Fruit fly (Drosophila melanogaster) whole organism, embryonic: ENCODE results near the gene SMC5.

Experiments used
- Bdp1 ChIP-seq: fragments of 200-800 bp; sonication (Bioruptor generic); optimal IDR thresholded peaks from 3 replicates; lab custom pipeline; 2016; ENCODE audit warnings: missing biosample characterization, missing genetic modification characterization
- CG10462 ChIP-seq: fragments of 200-800 bp; sonication (Bioruptor generic); optimal IDR thresholded peaks from 2 replicates; lab custom pipeline; 2016; ENCODE audit warnings: missing biosample characterization, missing genetic modification characterization
- CG11695 ChIP-seq: fragments of 200-800 bp; sonication (Bioruptor generic); IDR thresholded peaks from 3 replicates; pipeline ENCODE4 v1.3.6; 2022; ENCODE audit warnings: missing biosample characterization, missing genetic modification characterization
- CG12299 ChIP-seq: fragments of 200-800 bp; sonication (Bioruptor generic); optimal IDR thresholded peaks from 2 replicates; lab custom pipeline; 2018; ENCODE audit warnings: missing biosample characterization, mild to moderate bottlenecking, missing genetic modification characterization
- CG13123 ChIP-seq: fragments of 200-800 bp; sonication (Bioruptor generic); optimal IDR thresholded peaks from 2 replicates; lab custom pipeline; 2016; ENCODE audit warnings: missing biosample characterization, missing genetic modification characterization
- CG13624 ChIP-seq: fragments of 200-800 bp; sonication (Bioruptor generic); optimal IDR thresholded peaks from 2 replicates; lab custom pipeline; 2016; ENCODE audit warnings: missing biosample characterization, missing genetic modification characterization
- CG14014 ChIP-seq: fragments of 200-800 bp; sonication (Bioruptor generic); IDR thresholded peaks from 2 replicates; pipeline ENCODE4 v1.3.6; 2022; ENCODE audit warnings: missing biosample characterization, missing genetic modification characterization
- CG1529 ChIP-seq: fragments of 200-800 bp; sonication (Bioruptor generic); optimal IDR thresholded peaks from 3 replicates; lab custom pipeline; 2018; ENCODE audit warnings: missing biosample characterization, missing genetic modification characterization
- CG15479 ChIP-seq: fragments of 200-800 bp; sonication (Bioruptor generic); optimal IDR thresholded peaks from 3 replicates; lab custom pipeline; 2019; ENCODE audit warnings: missing biosample characterization, mild to moderate bottlenecking, missing genetic modification characterization, moderate library complexity
- CG1647 ChIP-seq: fragments of 200-800 bp; sonication (Bioruptor generic); optimal IDR thresholded peaks from 3 replicates; lab custom pipeline; 2016; ENCODE audit warnings: missing biosample characterization, missing genetic modification characterization
- CG17328 ChIP-seq: fragments of 200-800 bp; sonication (Bioruptor generic); IDR thresholded peaks from 2 replicates; pipeline ENCODE4 v1.3.6; 2022; ENCODE audit warnings: missing biosample characterization, missing genetic modification characterization
- CG17568 ChIP-seq: fragments of 200-800 bp; sonication (Bioruptor generic); optimal IDR thresholded peaks from 2 replicates; lab custom pipeline; 2018; ENCODE audit warnings: missing biosample characterization, mild to moderate bottlenecking, missing genetic modification characterization, moderate library complexity
- CG1832 ChIP-seq: fragments of 200-800 bp; sonication (Bioruptor generic); optimal IDR thresholded peaks from 2 replicates; lab custom pipeline; 2017; ENCODE audit warnings: missing biosample characterization, mild to moderate bottlenecking, missing genetic modification characterization, inconsistent platforms
- CG18619 ChIP-seq: fragments of 200-800 bp; sonication (Bioruptor generic); optimal IDR thresholded peaks from 3 replicates; lab custom pipeline; 2017; ENCODE audit warnings: missing biosample characterization, mild to moderate bottlenecking, missing genetic modification characterization
- CG2678 ChIP-seq: fragments of 200-800 bp; sonication (Bioruptor generic); optimal IDR thresholded peaks from 3 replicates; lab custom pipeline; 2019; ENCODE audit warnings: missing biosample characterization, mild to moderate bottlenecking, missing genetic modification characterization, moderate library complexity
- CG30403 ChIP-seq: fragments of 200-800 bp; sonication (Bioruptor generic); optimal IDR thresholded peaks from 3 replicates; lab custom pipeline; 2016; ENCODE audit warnings: missing biosample characterization, missing genetic modification characterization
- CG31365 ChIP-seq: fragments of 200-800 bp; sonication (Bioruptor generic); optimal IDR thresholded peaks from 2 replicates; lab custom pipeline; 2018; ENCODE audit warnings: missing biosample characterization, mild to moderate bottlenecking, missing genetic modification characterization
- CG4617 ChIP-seq: fragments of 200-800 bp; sonication (Bioruptor generic); optimal IDR thresholded peaks from 3 replicates; lab custom pipeline; 2016; ENCODE audit warnings: missing biosample characterization, missing genetic modification characterization, borderline replicate concordance
- CG4730 ChIP-seq: fragments of 200-800 bp; sonication (Bioruptor generic); IDR thresholded peaks from 2 replicates; pipeline ENCODE4 v1.3.6; 2022; ENCODE audit warnings: missing biosample characterization, missing genetic modification characterization
- CG6765 ChIP-seq: fragments of 200-800 bp; sonication (Bioruptor generic); optimal IDR thresholded peaks from 3 replicates; lab custom pipeline; 2017; ENCODE audit warnings: missing biosample characterization, mild to moderate bottlenecking, missing genetic modification characterization
- CG6813 ChIP-seq: fragments of 200-800 bp; sonication (Bioruptor generic); optimal IDR thresholded peaks from 2 replicates; lab custom pipeline; 2017; ENCODE audit warnings: missing biosample characterization, missing genetic modification characterization, mild to moderate bottlenecking, moderate library complexity, missing genetic modification reagents
- CG7357 ChIP-seq: fragments of 200-800 bp; sonication (Bioruptor generic); IDR thresholded peaks from 3 replicates; pipeline ENCODE4 v1.3.6; 2022; ENCODE audit warnings: missing biosample characterization, missing genetic modification characterization
- CG7556 ChIP-seq: fragments of 200-800 bp; sonication (Bioruptor generic); optimal IDR thresholded peaks from 2 replicates; lab custom pipeline; 2017; ENCODE audit warnings: missing biosample characterization, mild to moderate bottlenecking, missing genetic modification characterization
- CG7786 ChIP-seq: fragments of 200-800 bp; sonication (Bioruptor generic); optimal IDR thresholded peaks from 2 replicates; lab custom pipeline; 2016; ENCODE audit warnings: missing biosample characterization, missing genetic modification characterization
- CG7928 ChIP-seq: fragments of 200-800 bp; sonication (Bioruptor generic); optimal IDR thresholded peaks from 2 replicates; lab custom pipeline; 2017; ENCODE audit warnings: missing biosample characterization, mild to moderate bottlenecking, missing genetic modification characterization
- CG8281 ChIP-seq: fragments of 200-800 bp; sonication (Bioruptor generic); optimal IDR thresholded peaks from 2 replicates; lab custom pipeline; 2018; ENCODE audit warnings: missing biosample characterization, mild to moderate bottlenecking, missing genetic modification characterization, moderate library complexity
- CG9215 ChIP-seq: fragments of 200-800 bp; sonication (Bioruptor generic); IDR thresholded peaks from 2 replicates; pipeline ENCODE4 v1.3.6; 2022; ENCODE audit warnings: missing biosample characterization, missing genetic modification characterization
- CG9817 ChIP-seq: fragments of 200-800 bp; sonication (Bioruptor generic); optimal IDR thresholded peaks from 2 replicates; lab custom pipeline; 2018; ENCODE audit warnings: missing biosample characterization, mild to moderate bottlenecking, missing genetic modification characterization, moderate library complexity
- CG9932 ChIP-seq: fragments of 200-800 bp; sonication (Bioruptor generic); IDR thresholded peaks from 2 replicates; pipeline ENCODE4 v1.3.6; 2022; ENCODE audit warnings: missing biosample characterization, missing genetic modification characterization
- Lim3 ChIP-seq: fragments of 200-800 bp; sonication (Bioruptor generic); IDR thresholded peaks from 2 replicates; pipeline ENCODE4 v1.3.6; 2022; ENCODE audit warnings: missing biosample characterization, missing genetic modification characterization
- NC2α ChIP-seq: fragments of 200-800 bp; sonication (Bioruptor generic); optimal IDR thresholded peaks from 2 replicates; lab custom pipeline; 2016; ENCODE audit warnings: missing biosample characterization, missing genetic modification characterization
- Nf-YA ChIP-seq: fragments of 200-800 bp; sonication (Bioruptor generic); IDR thresholded peaks from 2 replicates; pipeline ENCODE4 v1.3.6; 2022; ENCODE audit warnings: missing biosample characterization, missing genetic modification characterization
- Oli ChIP-seq: fragments of 200-800 bp; sonication (Bioruptor generic); optimal IDR thresholded peaks from 2 replicates; lab custom pipeline; 2018; ENCODE audit warnings: missing biosample characterization, mild to moderate bottlenecking, missing genetic modification characterization, moderate library complexity
- Pdp1 ChIP-seq, 2 experiments: fragments of 200-800 bp; sonication (Bioruptor generic); optimal IDR thresholded peaks; 3 replicates each; lab custom pipeline; 2016; ENCODE audit warnings: missing biosample characterization in 2 of 2, missing genetic modification characterization in 2 of 2, mild to moderate bottlenecking in 1 of 2, moderate library complexity in 1 of 2
- Sry-β ChIP-seq: fragments of 200-800 bp; sonication (Bioruptor generic); optimal IDR thresholded peaks from 2 replicates; lab custom pipeline; 2018; ENCODE audit warnings: missing biosample characterization, mild to moderate bottlenecking, missing genetic modification characterization, moderate library complexity
- dmrt11E ChIP-seq: fragments of 200-800 bp; sonication (Bioruptor generic); optimal IDR thresholded peaks from 3 replicates; lab custom pipeline; 2018; ENCODE audit warnings: missing biosample characterization, mild to moderate bottlenecking, missing genetic modification characterization, moderate library complexity
- eve ChIP-seq, 2 experiments: fragments of >200 bp; optimal IDR thresholded peaks; 2 replicates each; lab custom pipeline; 2017; ENCODE audit warnings: missing biosample characterization in 2 of 2, missing genetic modification characterization in 2 of 2
- kay ChIP-seq: fragments of 200-800 bp; sonication (Bioruptor generic); optimal IDR thresholded peaks from 2 replicates; lab custom pipeline; 2016; ENCODE audit warnings: missing biosample characterization, missing genetic modification characterization
- klu ChIP-seq: fragments of 200-800 bp; sonication (Bioruptor generic); IDR thresholded peaks from 2 replicates; pipeline ENCODE4 v1.3.6; 2022; ENCODE audit warnings: missing biosample characterization, missing genetic modification characterization
- mirr ChIP-seq: fragments of 200-800 bp; sonication (Bioruptor generic); optimal IDR thresholded peaks from 3 replicates; lab custom pipeline; 2018; ENCODE audit warnings: missing biosample characterization, mild to moderate bottlenecking, missing genetic modification characterization
- nom ChIP-seq: fragments of 200-800 bp; sonication (Bioruptor generic); optimal IDR thresholded peaks from 2 replicates; lab custom pipeline; 2017; ENCODE audit warnings: missing biosample characterization, missing genetic modification characterization, mild to moderate bottlenecking, moderate library complexity, missing genetic modification reagents
- rib ChIP-seq: fragments of 200-800 bp; sonication (Bioruptor generic); IDR thresholded peaks from 2 replicates; pipeline ENCODE4 v1.3.6; 2022; ENCODE audit warnings: missing biosample characterization, missing genetic modification characterization
- ro ChIP-seq: fragments of 200-800 bp; sonication (Bioruptor generic); IDR thresholded peaks from 2 replicates; pipeline ENCODE4 v1.3.6; 2022; ENCODE audit warnings: missing biosample characterization, missing genetic modification characterization
- sd ChIP-seq: fragments of 200-800 bp; sonication (Bioruptor generic); optimal IDR thresholded peaks from 3 replicates; lab custom pipeline; 2018; ENCODE audit warnings: missing biosample characterization, mild to moderate bottlenecking, missing genetic modification characterization, moderate library complexity
- sqz ChIP-seq: fragments of 200-800 bp; sonication (Bioruptor generic); optimal IDR thresholded peaks from 3 replicates; lab custom pipeline; 2018; ENCODE audit warnings: missing biosample characterization, mild to moderate bottlenecking, missing genetic modification characterization
- toy ChIP-seq: fragments of 200-800 bp; sonication (Bioruptor generic); IDR thresholded peaks from 2 replicates; pipeline ENCODE4 v1.3.6; 2022; ENCODE audit warnings: missing biosample characterization, missing genetic modification characterization
- trem ChIP-seq: fragments of 200-800 bp; optimal IDR thresholded peaks from 3 replicates; lab custom pipeline; 2019; ENCODE audit warnings: missing biosample characterization, mild to moderate bottlenecking, missing genetic modification characterization, moderate library complexity
- zfh1 ChIP-seq: fragments of 200-800 bp; sonication (Bioruptor generic); IDR thresholded peaks from 3 replicates; pipeline ENCODE4 v1.3.6; 2022; ENCODE audit warnings: missing biosample characterization, missing genetic modification characterization
- zfh2 ChIP-seq: fragments of 200-800 bp; sonication (Bioruptor generic); optimal IDR thresholded peaks from 2 replicates; lab custom pipeline; 2016; ENCODE audit warnings: missing biosample characterization, missing genetic modification characterization

SMC5 gene

dm6 chr3L:21539245-21540196 is 29.5 kb upstream of the SMC5 start, which contains the start of the genes COX8 and VhaM9.7-b (continued):
- TF ChIP-seq CG30403 (GFP tag; lab: Kevin White, UChicago) (peak; percentile 81), Lim3 (GFP tag; lab: Robert Waterston, UW) (no peak), CG2678 (no peak), CG7357 (GFP tag; lab: Robert Waterston, UW) (no peak), dmrt11E (tag; lab: Kevin White, UChicago) (peak; percentile 58), zfh1 (GFP tag; lab: Robert Waterston, UW) (peak; percentile 80), CG4730 (0 out of 2 replicates have a peak, but pooled peaks have one; percentile 67), CG18619 (peak; percentile 40), CG4617 (peak; percentile 77), CG7928 (peak; percentile 25), Oli (tag; lab: Kevin White, UChicago) (no peak), CG1832 (GFP tag; lab: Kevin White, UChicago) (no peak), CG17328 (0 out of 2 replicates have a peak, but pooled peaks have one; percentile 6), trem (tag; lab: Kevin White, UChicago) (peak; percentile 40), CG10462 (GFP tag; lab: Kevin White, UChicago) (peak; percentile 42), eve (GFP tag; optimal IDR thresholded peaks at IDR 0.05; lab: Kevin White, UChicago) (no peak), CG6765 (no peak), CG13123 (GFP tag; lab: Kevin White, UChicago) (peak; percentile 45), CG13624 (GFP tag; lab: Kevin White, UChicago) (peak; percentile 56), CG14014 (GFP tag; lab: Robert Waterston, UW) (no peak), Nf-YA (GFP tag; lab: Robert Waterston, UW) (no peak), ro (GFP tag; lab: Robert Waterston, UW) (no peak), rib (0 out of 2 replicates have a peak, but pooled peaks have one; percentile 10), CG31365 (tag; lab: Kevin White, UChicago) (no peak), CG1647 (GFP tag; lab: Kevin White, UChicago) (peak; percentile 25), mirr (GFP tag; lab: Kevin White, UChicago) (no peak), CG17568 (GFP tag; lab: Kevin White, UChicago) (no peak), CG6813 (GFP tag; lab: Kevin White, UChicago) (no peak), CG12299 (tag; lab: Kevin White, UChicago) (peak; percentile 47), CG1529 (GFP tag; lab: Kevin White, UChicago) (no peak), CG11695 (GFP tag; lab: Robert Waterston, UW) (no peak), zfh2 (GFP tag; lab: Kevin White, UChicago) (peak; percentile 78), sd (tag; lab: Kevin White, UChicago) (no peak), NC2α (no peak), sqz (no peak), kay (GFP tag; lab: Kevin White, UChicago) (peak; percentile 20), Sry-β (GFP tag; lab: Kevin White, UChicago) (no peak), toy (GFP tag; lab: Robert Waterston, UW) (no peak), CG9932 (peak; percentile 88), CG7786 (peak; percentile 30), Pdp1 (GFP tag; optimal IDR thresholded peaks at IDR 0.05; lab: Kevin White, UChicago) (peak; percentile 51 to 99), klu (GFP tag; lab: Robert Waterston, UW) (peak; percentile 58; the same call in 1 of the 2 replicates), CG9215 (GFP tag; lab: Robert Waterston, UW) (no peak), CG9817 (tag; lab: Kevin White, UChicago) (no peak), CG15479 (GFP tag; lab: Kevin White, UChicago) (no peak), CG8281 (peak; percentile 64), Bdp1 (GFP tag; lab: Kevin White, UChicago) (no peak), nom (GFP tag; lab: Kevin White, UChicago) (no peak), CG7556 (GFP tag; lab: Kevin White, UChicago) (no peak)
